Worm (Caenorhabditis elegans) whole organism, young adult: ENCODE measurements around the gene ZK218.3.
"Not testable (repeated sequence)": the region's sequence is repeated elsewhere in the genome, so short reads cannot be mapped to it uniquely, and the experiment has no call there.

ENCODE experiments used
- B0261.1 ChIP-seq: sonication (generic microtip); optimal IDR thresholded peaks from 2 replicates; lab custom pipeline; 2016; ENCODE audit warnings: mild to moderate bottlenecking, missing genetic modification characterization, moderate library complexity, missing compliant biosample characterization
- F22D6.2 ChIP-seq: sonication (generic microtip); optimal IDR thresholded peaks from 2 replicates; lab custom pipeline; 2016; ENCODE audit warnings: mild to moderate bottlenecking, missing genetic modification characterization, missing compliant biosample characterization
- F33H1.4 ChIP-seq: fragments of 200-800 bp; sonication (Bioruptor generic); IDR thresholded peaks from 2 replicates; pipeline ENCODE4 v1.3.6; 2022; ENCODE audit warnings: missing genetic modification reagents, missing genetic modification characterization, missing compliant biosample characterization
- F57A8.1 ChIP-seq: fragments of 200-800 bp; sonication (Bioruptor generic); optimal IDR thresholded peaks from 2 replicates; lab custom pipeline; 2018; ENCODE audit warnings: mild to moderate bottlenecking, missing genetic modification characterization, moderate library complexity, missing compliant biosample characterization
- Y56A3A.18 ChIP-seq: fragments of 200-800 bp; sonication (Bioruptor generic); IDR thresholded peaks from 2 replicates; pipeline ENCODE4 v1.3.6; 2022; ENCODE audit warnings: missing genetic modification reagents, missing genetic modification characterization, missing compliant biosample characterization
- Y95B8A.8 ChIP-seq: fragments of 200-800 bp; sonication (Bioruptor generic); IDR thresholded peaks from 2 replicates; pipeline ENCODE4 v1.3.6; 2022; ENCODE audit warnings: missing genetic modification reagents, missing genetic modification characterization, missing compliant biosample characterization
- aptf-2 ChIP-seq: fragments of 200-800 bp; sonication (Bioruptor generic); conservative IDR thresholded peaks from 2 replicates; pipeline ENCODE4 v1.3.6; 2022; ENCODE audit warnings: missing genetic modification reagents, missing genetic modification characterization, missing compliant biosample characterization
- aptf-3 ChIP-seq: fragments of 200-800 bp; sonication (Bioruptor generic); IDR thresholded peaks from 2 replicates; pipeline ENCODE4 v1.3.6; 2022; ENCODE audit warnings: missing genetic modification characterization, missing compliant biosample characterization
- athp-1 ChIP-seq: sonication (generic microtip); optimal IDR thresholded peaks from 2 replicates; lab custom pipeline; 2017; ENCODE audit warnings: mild to moderate bottlenecking, missing genetic modification characterization, missing compliant biosample characterization
- attf-3 ChIP-seq: fragments of 200-800 bp; sonication (Bioruptor generic); conservative IDR thresholded peaks from 2 replicates; pipeline ENCODE4 v1.3.6; 2022; ENCODE audit warnings: missing genetic modification reagents, missing genetic modification characterization, missing compliant biosample characterization
- attf-6 ChIP-seq: fragments of 200-800 bp; sonication (Bioruptor generic); IDR thresholded peaks from 2 replicates; pipeline ENCODE4 v1.3.6; 2022; ENCODE audit warnings: missing genetic modification reagents, missing genetic modification characterization, missing compliant biosample characterization
- bed-2 ChIP-seq: fragments of 200-800 bp; sonication (Bioruptor generic); IDR thresholded peaks from 2 replicates; pipeline ENCODE4 v1.3.6; 2022; ENCODE audit warnings: missing genetic modification reagents, missing genetic modification characterization, missing compliant biosample characterization
- ceh-27 ChIP-seq: fragments of 200-800 bp; sonication (Bioruptor generic); optimal IDR thresholded peaks from 2 replicates; lab custom pipeline; 2018; ENCODE audit warnings: mild to moderate bottlenecking, missing genetic modification characterization, moderate library complexity, missing compliant biosample characterization
- chd-7 ChIP-seq: sonication (generic microtip); optimal IDR thresholded peaks from 2 replicates; lab custom pipeline; 2016; ENCODE audit warnings: mild to moderate bottlenecking, missing genetic modification characterization, moderate library complexity, missing compliant biosample characterization
- die-1 ChIP-seq: sonication (generic microtip); optimal IDR thresholded peaks from 2 replicates; lab custom pipeline; 2016; ENCODE audit warnings: missing genotype, mild to moderate bottlenecking, missing genetic modification characterization, missing compliant biosample characterization
- egrh-3 ChIP-seq: fragments of 200-800 bp; sonication (Bioruptor generic); IDR thresholded peaks from 2 replicates; pipeline ENCODE4 v1.3.6; 2022; ENCODE audit warnings: missing genetic modification reagents, missing genetic modification characterization, missing compliant biosample characterization
- hrde-1 ChIP-seq: sonication (generic microtip); optimal IDR thresholded peaks from 2 replicates; lab custom pipeline; 2016; ENCODE audit warnings: missing genetic modification characterization, mild to moderate bottlenecking, missing compliant biosample characterization, moderate library complexity, missing genotype, missing genetic modification reagents, borderline replicate concordance
- lin-26 ChIP-seq: fragments of 200-800 bp; sonication (Bioruptor generic); IDR thresholded peaks from 2 replicates; pipeline ENCODE4 v1.3.6; 2022; ENCODE audit warnings: missing genetic modification reagents, missing genetic modification characterization, missing compliant biosample characterization
- lin-35 ChIP-seq, 3 experiments: fragments of 150-350 bp in 2 of 3; sonication (generic microtip) in 1 of 3; optimal IDR thresholded peaks; 2 replicates each; lab custom pipeline; 2014 to 2018; ENCODE audit warnings: missing biosample characterization in 3 of 3, missing genetic modification characterization in 3 of 3, missing genetic modification reagents in 3 of 3
- lir-1 ChIP-seq: fragments of 200-800 bp; sonication (Bioruptor generic); conservative IDR thresholded peaks from 2 replicates; pipeline ENCODE4 v1.3.6; 2022; ENCODE audit warnings: missing genetic modification reagents, missing genetic modification characterization, missing compliant biosample characterization
- madf-10 ChIP-seq: sonication (generic microtip); optimal IDR thresholded peaks from 2 replicates; lab custom pipeline; 2016; ENCODE audit warnings: mild to moderate bottlenecking, missing genetic modification characterization, missing compliant biosample characterization
- nfya-1 ChIP-seq: sonication (generic microtip); optimal IDR thresholded peaks from 2 replicates; lab custom pipeline; 2017; ENCODE audit warnings: antibody characterized with exemption, missing compliant biosample characterization, missing genetic modification characterization, borderline replicate concordance; ENCODE audit not compliant: insufficient read depth
- nfya-2 ChIP-seq: fragments of 200-800 bp; sonication (Bioruptor generic); IDR thresholded peaks from 2 replicates; pipeline ENCODE4 v1.3.6; 2022; ENCODE audit warnings: missing genetic modification reagents, missing genetic modification characterization, missing compliant biosample characterization
- nfyb-1 ChIP-seq: fragments of 200-800 bp; sonication (Bioruptor generic); IDR thresholded peaks from 2 replicates; pipeline ENCODE4 v1.3.6; 2022; ENCODE audit warnings: missing genetic modification reagents, missing genetic modification characterization, missing compliant biosample characterization
- nhr-120 ChIP-seq: fragments of 200-800 bp; sonication (Bioruptor generic); IDR thresholded peaks from 2 replicates; pipeline ENCODE4 v1.3.6; 2022; ENCODE audit warnings: missing genetic modification characterization, missing compliant biosample characterization
- pbrm-1 ChIP-seq: fragments of 200-800 bp; sonication (Bioruptor generic); IDR thresholded peaks from 2 replicates; pipeline ENCODE4 v1.3.6; 2022; ENCODE audit warnings: missing genetic modification reagents, missing genetic modification characterization, missing compliant biosample characterization
- rec-8 ChIP-seq, 2 experiments: sonication (generic microtip); optimal IDR thresholded peaks; 2 replicates each; lab custom pipeline; 2016; ENCODE audit warnings: mild to moderate bottlenecking in 2 of 2, missing genetic modification characterization in 2 of 2, missing genetic modification reagents in 2 of 2, missing genotype in 2 of 2, missing biosample characterization in 1 of 2, missing compliant biosample characterization in 1 of 2, moderate library complexity in 1 of 2
- sea-2 ChIP-seq: fragments of 200-800 bp; sonication (Bioruptor generic); IDR thresholded peaks from 2 replicates; pipeline ENCODE4 v1.3.6; 2022; ENCODE audit warnings: missing genetic modification characterization, missing compliant biosample characterization
- snpc-1.1 ChIP-seq: sonication (generic microtip); optimal IDR thresholded peaks from 2 replicates; lab custom pipeline; 2017; ENCODE audit warnings: missing genetic modification characterization, mild to moderate bottlenecking, missing compliant biosample characterization, antibody characterized with exemption, moderate library complexity, missing genotype, missing genetic modification reagents; ENCODE audit not compliant: insufficient read depth
- snpc-4 ChIP-seq, 5 experiments: fragments of 150-350 bp in 1 of 5; sonication (generic microtip) in 4 of 5; optimal IDR thresholded peaks; 2 replicates each; lab custom pipeline; 2014 to 2018; ENCODE audit warnings: missing genetic modification characterization in 5 of 5, missing biosample characterization in 3 of 5, antibody characterized with exemption in 2 of 5, mild to moderate bottlenecking in 2 of 5, missing compliant biosample characterization in 2 of 5, missing genotype in 2 of 5, moderate library complexity in 2 of 5, missing genetic modification reagents in 1 of 5
- sptf-2 ChIP-seq: fragments of 200-800 bp; sonication (Bioruptor generic); optimal IDR thresholded peaks from 2 replicates; lab custom pipeline; 2018; ENCODE audit warnings: mild to moderate bottlenecking, missing genetic modification characterization, missing compliant biosample characterization
- tbp1 ChIP-seq: fragments of 200-800 bp; sonication (Bioruptor generic); optimal IDR thresholded peaks from 2 replicates; lab custom pipeline; 2018; ENCODE audit warnings: mild to moderate bottlenecking, missing genetic modification characterization, missing compliant biosample characterization
- unc-62 ChIP-seq: fragments of 150-350 bp; optimal IDR thresholded peaks from 2 replicates; lab custom pipeline; 2014; ENCODE audit warnings: missing biosample characterization, missing genetic modification reagents, missing genetic modification characterization
- zfh-2 ChIP-seq: fragments of 200-800 bp; sonication (Bioruptor generic); conservative IDR thresholded peaks from 2 replicates; pipeline ENCODE4 v1.3.6; 2022; ENCODE audit warnings: missing genetic modification reagents, missing genetic modification characterization, missing compliant biosample characterization
- zim-3 ChIP-seq: sonication (generic microtip); optimal IDR thresholded peaks from 2 replicates; lab custom pipeline; 2017; ENCODE audit warnings: mild to moderate bottlenecking, missing genetic modification characterization, moderate library complexity, missing compliant biosample characterization
- ztf-3 ChIP-seq: fragments of 200-800 bp; sonication (Bioruptor generic); optimal IDR thresholded peaks from 2 replicates; lab custom pipeline; 2018; ENCODE audit warnings: mild to moderate bottlenecking, missing genetic modification characterization, missing compliant biosample characterization

ZK218.3 gene

DNA sequence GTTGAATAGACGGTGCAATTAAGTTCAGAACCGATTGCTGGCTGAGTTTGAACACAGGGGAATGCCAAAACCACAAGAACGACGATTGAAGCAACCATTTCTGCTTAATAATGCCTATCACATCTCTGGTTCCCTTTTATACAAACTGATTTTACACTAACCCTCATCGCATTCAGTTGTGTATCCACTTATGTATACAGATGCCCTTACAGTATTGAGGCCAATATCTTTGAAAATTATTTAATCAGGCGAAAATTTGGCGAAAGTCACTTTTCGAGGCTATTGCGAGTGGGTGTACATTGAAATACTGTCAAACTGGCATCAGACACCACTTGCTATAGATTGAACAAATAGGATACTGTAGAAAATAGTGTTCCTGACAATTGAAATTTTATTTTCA is at the start of gene ZK218.3, which contains the start of gene ZK218.4:
ZK218.3 (minus strand) TSS at position 101 of the 400 bp plus-strand sequence.
ZK218.4 (plus strand) TSS at position 186 of the 400 bp plus-strand sequence.
- TF ChIP-seq snpc-1.1 = no peak
- TF ChIP-seq hrde-1 = no peak
- no peak for TF ChIP-seq F33H1.4 (GFP tag; lab: Robert Waterston, UW)
- TF ChIP-seq lir-1 (GFP tag; lab: Robert Waterston, UW) = no peak
- TF ChIP-seq bed-2 (GFP tag; lab: Robert Waterston, UW) = no peak
- TF ChIP-seq lin-26 = no peak
- no peak for TF ChIP-seq chd-7
- no peak for TF ChIP-seq sptf-2 (GFP tag; lab: Kevin White, UChicago)
- TF ChIP-seq F22D6.2 (tag; lab: Kevin White, UChicago) = no peak
- no peak for TF ChIP-seq ceh-27 (GFP tag; lab: Kevin White, UChicago)
- TF ChIP-seq attf-6 (GFP tag; lab: Robert Waterston, UW) = no peak
- no peak for TF ChIP-seq zfh-2 (GFP tag; lab: Robert Waterston, UW)
- no peak for TF ChIP-seq tbp1 (GFP tag; lab: Kevin White, UChicago)
- TF ChIP-seq madf-10 (tag; lab: Kevin White, UChicago) = no peak
- no peak for TF ChIP-seq rec-8 (tag; optimal IDR thresholded peaks at IDR 0.05; lab: Kevin White, UChicago)
- no peak for TF ChIP-seq unc-62 (GFP tag; lab: Kevin White, UChicago)
- no peak for TF ChIP-seq nfya-2 (GFP tag; lab: Robert Waterston, UW)
- no peak for TF ChIP-seq Y95B8A.8 (GFP tag; lab: Robert Waterston, UW)
- TF ChIP-seq, all 124 proteins: peak for 0

DNA sequence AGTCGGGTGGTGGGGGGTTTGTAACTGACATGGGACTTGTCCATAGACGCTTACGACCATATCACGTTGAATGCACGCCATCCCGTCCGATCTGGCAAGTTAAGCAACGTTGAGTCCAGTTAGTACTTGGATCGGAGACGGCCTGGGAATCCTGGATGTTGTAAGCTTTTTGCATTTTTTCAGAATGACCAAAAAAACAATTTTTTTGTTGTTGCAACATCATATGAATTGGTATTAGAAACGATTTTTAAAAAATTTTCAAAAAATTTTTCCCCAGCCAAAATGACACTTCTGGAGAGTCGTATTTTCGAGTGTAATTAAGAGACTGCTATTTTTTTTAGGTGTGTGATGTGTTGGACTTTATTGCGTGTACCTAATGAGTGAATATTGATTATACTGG is 30.8 kb upstream of the ZK218.3 start:
- TF ChIP-seq tbp1 (GFP tag; lab: Kevin White, UChicago) (peak; percentile 46), B0261.1 (peak; percentile 8), snpc-4 (tag; optimal IDR thresholded peaks at IDR 0.05; lab: Kevin White, UChicago) (peak in 2 of 4 experiments; percentile 73 to 87)
- TF ChIP-seq snpc-4 (GFP tag; optimal IDR thresholded peaks at IDR 0.05; lab: Kevin White, UChicago) = not testable (repeated sequence)

DNA sequence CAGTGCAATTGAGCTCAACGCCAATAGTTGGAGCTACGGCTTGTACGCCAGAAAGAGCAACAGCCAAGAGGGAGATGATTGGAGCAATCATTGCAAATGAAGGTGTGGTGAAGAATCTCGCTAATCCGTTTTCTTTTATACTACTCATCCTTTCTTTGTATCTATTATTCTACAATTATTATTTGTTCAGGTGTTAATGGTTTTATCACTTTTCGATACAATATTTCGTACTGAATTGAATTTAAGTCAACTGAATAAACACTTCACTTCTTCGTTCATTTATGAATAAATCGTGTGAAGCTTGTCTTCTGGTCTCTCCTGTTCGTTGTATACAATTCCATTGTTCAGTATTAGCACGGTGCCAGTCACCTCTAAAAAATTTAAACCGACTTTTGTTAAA is 9.7 kb upstream of the ZK218.3 start, which contains the start of gene ZK218.11:
ZK218.11 (minus strand) TSS at position 101 of the 400 bp plus-strand sequence.
- TF ChIP-seq F57A8.1 = no peak
- TF ChIP-seq lin-35 (GFP tag; optimal IDR thresholded peaks at IDR 0.05; lab: Kevin White, UChicago) = no peak
- TF ChIP-seq egrh-3 (GFP tag; lab: Robert Waterston, UW) = no peak

DNA sequence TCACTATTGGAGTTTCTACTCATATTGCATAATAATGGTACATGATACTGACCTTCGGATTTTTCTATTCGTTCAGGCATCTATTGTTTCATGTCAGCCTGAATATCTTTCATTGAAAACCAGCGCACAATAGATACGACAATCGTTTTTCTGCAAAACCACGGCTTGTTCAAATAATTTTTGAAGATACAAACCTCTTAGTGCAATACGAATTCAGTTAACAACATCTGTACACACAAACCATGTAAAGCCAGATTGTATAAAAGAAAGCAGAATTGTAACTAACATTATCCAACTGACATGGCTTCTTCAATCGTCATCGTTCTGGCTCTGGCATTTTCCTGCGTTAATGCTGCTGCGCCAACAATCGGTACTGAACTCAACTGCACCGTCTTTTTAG is 6.9 kb upstream of the ZK218.3 start, which contains the start of gene ZK218.7:
ZK218.7 (plus strand) TSS at position 301 of the 400 bp plus-strand sequence.
- TF ChIP-seq tbp1 (GFP tag; lab: Kevin White, UChicago) (no peak), ztf-3 (GFP tag; lab: Kevin White, UChicago) (no peak), aptf-3 (GFP tag; lab: Robert Waterston, UW) (no peak), sea-2 (no peak), F33H1.4 (GFP tag; lab: Robert Waterston, UW) (no peak)

DNA sequence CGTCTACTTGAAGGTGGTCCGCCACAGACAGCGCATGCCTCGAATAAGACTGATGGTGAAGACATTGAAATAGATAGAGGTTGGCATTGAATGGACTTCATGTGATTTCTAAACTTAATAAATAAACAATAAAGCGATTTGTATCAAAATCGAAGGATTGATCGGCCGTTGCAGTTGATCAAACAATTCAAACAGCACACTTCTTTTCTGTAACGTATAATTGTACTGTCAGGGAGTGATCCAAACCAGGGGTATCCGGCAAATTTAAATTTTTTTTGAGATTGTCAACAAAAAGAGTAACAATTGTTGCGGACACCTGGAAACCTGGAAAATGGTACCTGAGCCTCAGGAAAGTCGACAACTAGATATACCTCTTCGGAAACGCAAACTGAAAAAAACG is 6.0 kb upstream of the ZK218.3 start, which contains the start of gene nhr-248:
nhr-248 (minus strand) TSS at position 101 of the 400 bp plus-strand sequence.
- TF ChIP-seq rec-8 (tag; optimal IDR thresholded peaks at IDR 0.05; lab: Kevin White, UChicago) = no peak
- no peak for TF ChIP-seq pbrm-1 (GFP tag; lab: Robert Waterston, UW)
- TF ChIP-seq lir-1 (GFP tag; lab: Robert Waterston, UW) = no peak
- no peak for TF ChIP-seq unc-62 (GFP tag; lab: Kevin White, UChicago)
- no peak for TF ChIP-seq Y56A3A.18 (GFP tag; lab: Robert Waterston, UW)
- TF ChIP-seq die-1 (tag; lab: Kevin White, UChicago) = no peak
- TF ChIP-seq nfyb-1 (GFP tag; lab: Robert Waterston, UW) = no peak
- TF ChIP-seq zim-3 (tag; lab: Kevin White, UChicago) = no peak
- no peak for TF ChIP-seq nfya-1 (tag; lab: Kevin White, UChicago)
- no peak for TF ChIP-seq athp-1 (tag; lab: Kevin White, UChicago)
- TF ChIP-seq nhr-120 (GFP tag; lab: Robert Waterston, UW) = no peak
- no peak for TF ChIP-seq attf-3 (GFP tag; lab: Robert Waterston, UW)
- no peak for TF ChIP-seq aptf-2 (GFP tag; lab: Robert Waterston, UW)
